Fruit fly (Drosophila melanogaster) S2 (cell line): ENCODE results near the gene CG33288.
A peak's percentile ranks its signal among the peaks of the same experiment; 100 is the strongest.

Source experiments
- CG8478 ChIP-seq: fragments of >200 bp; optimal IDR thresholded peaks from 2 replicates; lab custom pipeline; 2018
- CTCF ChIP-seq, 2 experiments: fragments of >200 bp; optimal IDR thresholded peaks; 2 replicates each; lab custom pipeline; 2018

Gene CG33288

DNA sequence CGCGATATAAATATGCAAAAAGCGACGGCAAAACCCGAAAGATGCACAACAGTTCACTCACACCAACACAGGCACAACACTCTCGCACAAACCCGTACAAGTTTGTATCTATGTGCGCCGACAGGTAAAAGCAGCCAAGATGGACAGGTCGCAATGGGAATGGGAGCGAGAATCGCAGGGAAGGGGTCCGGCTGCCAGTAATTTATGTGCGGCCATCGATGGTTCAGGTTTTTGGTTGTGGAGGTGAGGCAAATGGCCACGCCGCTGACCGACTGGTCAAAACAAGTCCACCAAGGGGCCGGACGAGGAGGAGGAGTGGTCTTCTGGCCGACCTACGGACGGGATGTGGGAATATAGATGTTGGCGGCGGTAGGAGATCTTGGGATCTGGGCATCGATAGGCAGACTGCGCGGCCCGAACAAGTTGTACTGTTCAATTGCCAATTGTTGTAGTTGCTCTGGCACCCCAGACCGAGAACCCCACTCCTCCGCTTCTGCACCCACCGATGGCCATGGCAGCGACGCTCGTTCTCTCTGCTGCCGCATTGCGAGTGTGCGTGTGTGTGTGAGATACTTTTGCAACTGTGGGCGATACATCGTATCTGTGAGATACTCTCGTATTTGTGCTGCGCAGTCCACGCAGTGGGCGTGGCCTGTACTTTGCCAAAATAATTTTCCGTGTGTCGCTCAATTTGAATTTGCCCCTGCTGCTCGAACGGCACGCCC lies 32.7 kb downstream of the CG33288 start:
- TF ChIP-seq CG8478, result no peak
- no peak for TF ChIP-seq CTCF (optimal IDR thresholded peaks at IDR 0.05; lab: Kevin White, UChicago)

DNA sequence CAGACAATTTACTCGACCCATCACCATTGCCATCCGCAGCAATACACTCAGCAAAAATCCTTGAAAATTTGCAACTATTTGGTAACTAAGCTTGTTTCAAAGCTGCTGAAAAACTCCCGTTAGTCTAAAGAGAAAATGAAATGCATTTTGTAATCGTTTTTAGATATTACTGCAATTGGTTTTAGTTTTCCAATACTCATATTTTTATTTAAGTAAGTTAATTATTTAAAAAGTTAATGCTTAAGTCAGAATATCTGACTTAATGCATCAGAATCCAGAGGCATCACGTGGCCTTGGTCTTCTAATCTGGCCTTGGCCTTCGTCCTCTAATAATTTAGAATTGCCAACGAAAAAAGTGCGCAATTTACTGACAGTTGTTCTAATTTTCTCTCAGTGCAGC lies 35.3 kb downstream of the CG33288 start:
- TF ChIP-seq CG8478 (no peak), CTCF (optimal IDR thresholded peaks at IDR 0.05; lab: Kevin White, UChicago) (no peak)

dm6 chr3L:21464240-21464639 lies 36.6 kb downstream of the CG33288 start:
- TF ChIP-seq CTCF (optimal IDR thresholded peaks at IDR 0.05; lab: Kevin White, UChicago) (no peak), CG8478 (no peak)

DNA sequence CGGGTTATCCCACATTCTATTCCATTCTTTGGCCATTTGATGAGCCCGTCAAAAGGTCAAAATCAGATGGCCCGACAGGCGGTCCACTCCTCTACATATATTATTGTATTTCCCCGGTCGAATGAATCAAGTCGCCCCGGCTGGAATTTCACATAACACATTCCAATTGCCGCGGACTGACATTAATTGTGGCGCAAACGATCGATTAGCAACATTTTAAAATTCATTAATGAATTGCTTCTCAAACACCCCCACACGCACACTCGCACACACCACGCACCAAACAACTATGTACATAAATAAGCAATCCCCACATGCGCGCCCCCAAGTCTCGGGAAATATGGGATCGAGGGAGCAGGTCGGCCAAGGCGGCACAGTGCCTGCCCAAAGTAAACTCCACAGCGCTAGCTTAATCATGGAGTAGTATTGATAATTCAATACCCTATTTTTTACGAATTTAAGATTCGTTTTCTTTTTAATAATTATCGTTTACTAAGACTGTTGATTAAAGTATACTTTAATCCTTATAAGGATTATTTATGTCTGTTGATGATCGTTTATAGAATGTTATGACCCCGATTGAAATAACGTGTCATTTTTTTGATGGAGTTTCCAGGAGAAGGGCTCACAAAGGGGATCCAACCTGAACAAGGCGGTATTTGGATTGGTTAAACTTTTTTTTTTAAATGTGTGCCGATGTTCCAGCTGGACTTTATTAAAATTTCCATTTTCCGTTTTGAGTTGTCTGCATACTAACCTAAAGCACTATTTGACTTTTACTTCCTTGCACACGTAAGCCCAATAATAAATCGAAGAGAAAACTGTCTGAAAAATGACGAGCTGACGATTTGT lies 37.9 kb downstream of the CG33288 start:
- TF ChIP-seq CG8478 (no peak), CTCF (optimal IDR thresholded peaks at IDR 0.05; lab: Kevin White, UChicago) (no peak)

DNA sequence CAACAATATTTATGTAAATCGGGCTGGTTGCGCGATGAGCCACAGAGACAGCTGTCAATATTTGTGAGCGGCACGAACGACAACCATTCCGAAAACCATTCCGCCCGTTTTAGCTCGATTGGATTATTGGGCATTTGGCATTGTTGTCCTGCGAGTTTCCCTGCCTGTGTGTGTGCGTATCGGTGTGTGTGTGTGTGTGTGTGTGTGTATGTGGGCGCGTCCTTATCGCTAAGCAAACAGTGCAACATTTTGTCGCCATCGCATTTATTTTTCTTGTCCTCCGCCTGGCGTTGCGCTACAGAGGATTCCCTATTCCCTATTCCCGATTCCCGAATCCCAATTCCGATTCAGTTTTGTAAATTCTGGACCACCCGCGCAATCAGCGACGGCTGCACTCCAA lies 44.3 kb downstream of the CG33288 start:
- TF ChIP-seq CTCF (optimal IDR thresholded peaks at IDR 0.05; lab: Kevin White, UChicago), result no peak
- TF ChIP-seq CG8478, result no peak

DNA sequence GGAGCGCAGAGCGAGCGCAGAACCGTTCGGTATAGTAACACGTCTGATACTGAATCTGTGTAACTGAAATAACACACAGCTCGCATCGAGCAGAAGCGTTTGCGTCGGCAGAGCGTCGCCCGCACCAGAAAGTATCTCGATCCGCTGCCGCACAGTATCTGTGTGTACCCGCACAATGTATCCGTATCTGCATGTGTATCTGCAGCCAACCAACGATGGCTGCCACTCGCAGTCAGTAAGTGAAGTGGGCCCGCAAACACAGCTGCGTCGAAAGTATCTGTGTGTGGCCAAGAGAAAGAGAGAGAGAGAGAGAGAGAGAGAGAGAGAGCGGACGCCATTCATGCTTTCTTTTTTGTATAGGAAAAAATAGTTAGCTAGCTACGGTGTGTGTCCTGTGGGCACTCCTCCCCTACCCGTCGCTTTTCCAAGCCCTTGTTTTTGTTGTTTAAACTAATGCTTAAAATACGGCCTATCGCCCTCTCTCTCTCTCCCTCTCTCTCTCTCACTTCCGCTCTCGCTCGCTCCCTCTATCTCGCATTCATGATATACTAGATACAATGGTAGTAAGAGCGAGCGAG lies 48.9 kb downstream of the CG33288 start, which contains the start of gene croc:
Gene croc (minus strand): TSS at position 51 of the 578 bp plus-strand sequence.
- TF ChIP-seq CG8478, result no peak
- TF ChIP-seq CTCF (optimal IDR thresholded peaks at IDR 0.05; lab: Kevin White, UChicago), result peak in 1 of 2 experiments; percentile 12

- no peak for TF ChIP-seq CG8478
These were observed 50.3 kb downstream of the CG33288 start for dm6 chr3L:21477866-21478265.

DNA sequence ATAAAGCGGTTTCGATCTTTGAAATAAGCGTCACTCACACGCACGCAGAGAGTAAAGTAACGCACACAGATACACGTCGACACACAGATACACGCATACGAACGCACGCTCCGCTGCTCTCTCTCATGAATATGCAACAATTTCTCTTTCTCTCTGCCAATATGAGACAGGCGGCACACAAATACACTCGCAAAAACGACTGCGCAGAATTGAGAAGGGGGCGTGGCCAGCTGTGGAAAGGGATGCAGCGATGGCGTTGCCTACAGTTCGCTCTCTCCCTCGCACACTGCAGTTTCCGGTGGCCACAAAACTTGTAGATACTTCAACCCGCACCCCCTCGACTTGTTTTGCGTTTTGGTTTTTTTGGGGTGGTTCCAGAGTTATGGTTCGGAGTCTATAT lies 52.0 kb downstream of the CG33288 start:
- TF ChIP-seq CTCF (optimal IDR thresholded peaks at IDR 0.05; lab: Kevin White, UChicago), result no peak
- TF ChIP-seq CG8478, result no peak

DNA sequence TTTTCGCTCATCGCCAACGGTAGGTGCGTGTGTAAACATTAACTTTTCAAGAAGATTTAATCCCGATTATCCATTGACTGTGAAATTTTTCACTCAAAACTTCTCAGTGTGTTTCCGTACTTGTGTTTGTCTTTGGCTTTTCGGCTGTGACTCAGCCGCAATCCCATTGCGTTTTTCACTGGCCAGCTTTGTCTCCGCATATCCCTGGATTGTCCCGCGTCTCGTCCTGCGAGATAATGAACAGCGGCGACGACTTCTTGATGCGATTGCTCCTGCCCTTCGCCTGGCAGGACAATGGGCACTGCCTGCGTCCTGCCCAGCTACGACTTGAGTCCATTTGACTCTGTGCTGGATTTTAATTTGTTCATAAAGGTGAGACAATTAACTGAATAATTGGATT lies 54.5 kb downstream of the CG33288 start:
- TF ChIP-seq CTCF (optimal IDR thresholded peaks at IDR 0.05; lab: Kevin White, UChicago), result no peak
- TF ChIP-seq CG8478, result no peak
